Worm (Caenorhabditis elegans) whole organism, mixed stage, embryonic: ENCODE results near the gene ddo-2.

Source experiments
- M03D4.4 ChIP-seq: sonication (generic microtip); optimal IDR thresholded peaks from 2 replicates; lab custom pipeline; 2017; ENCODE audit warnings: mild to moderate bottlenecking, missing genetic modification characterization, missing compliant biosample characterization
- bed-3 ChIP-seq: fragments of 200-800 bp; sonication (Bioruptor generic); optimal IDR thresholded peaks from 3 replicates; lab custom pipeline; 2018; ENCODE audit warnings: mild to moderate bottlenecking, missing genetic modification characterization, moderate library complexity, missing compliant biosample characterization
- blmp-1 ChIP-seq: fragments of 150-350 bp; optimal IDR thresholded peaks from 2 replicates; lab custom pipeline; 2014; ENCODE audit warnings: missing biosample characterization, missing genetic modification characterization
- ceh-43 ChIP-seq: fragments of 200-800 bp; sonication (Bioruptor generic); optimal IDR thresholded peaks from 2 replicates; lab custom pipeline; 2018; ENCODE audit warnings: mild to moderate bottlenecking, missing genetic modification characterization, moderate library complexity, missing compliant biosample characterization
- ces-1 ChIP-seq: fragments of 150-350 bp; optimal IDR thresholded peaks from 2 replicates; lab custom pipeline; 2014; ENCODE audit warnings: missing biosample characterization, missing genetic modification reagents, missing genetic modification characterization
- cnd-1 ChIP-seq: fragments of 200-800 bp; sonication (Bioruptor generic); optimal IDR thresholded peaks from 2 replicates; lab custom pipeline; 2018; ENCODE audit warnings: mild to moderate bottlenecking, missing genetic modification characterization, missing compliant biosample characterization
- elt-1 ChIP-seq: sonication (generic microtip); optimal IDR thresholded peaks from 2 replicates; lab custom pipeline; 2017; ENCODE audit warnings: missing genetic modification characterization, mild to moderate bottlenecking, missing compliant biosample characterization, antibody characterized with exemption, moderate library complexity, borderline replicate concordance; ENCODE audit not compliant: insufficient read depth
- elt-3 ChIP-seq: fragments of 150-350 bp; optimal IDR thresholded peaks from 2 replicates; lab custom pipeline; 2014; ENCODE audit warnings: missing biosample characterization, missing genetic modification characterization
- ham-2 ChIP-seq: fragments of 200-800 bp; sonication (Bioruptor generic); optimal IDR thresholded peaks from 2 replicates; lab custom pipeline; 2018; ENCODE audit warnings: mild to moderate bottlenecking, missing genetic modification characterization, missing compliant biosample characterization
- hlh-1 ChIP-seq: fragments of 150-350 bp; optimal IDR thresholded peaks from 2 replicates; lab custom pipeline; 2014; ENCODE audit warnings: missing biosample characterization, missing genetic modification reagents, missing genetic modification characterization
- lin-32 ChIP-seq: fragments of 200-800 bp; sonication (Bioruptor generic); optimal IDR thresholded peaks from 2 replicates; lab custom pipeline; 2018; ENCODE audit warnings: mild to moderate bottlenecking, missing genetic modification characterization, missing compliant biosample characterization
- lsy-2 ChIP-seq: fragments of 150-350 bp; optimal IDR thresholded peaks from 2 replicates; lab custom pipeline; 2014; ENCODE audit warnings: missing biosample characterization, missing genetic modification characterization
- mab-5 ChIP-seq: fragments of 150-350 bp; optimal IDR thresholded peaks from 2 replicates; lab custom pipeline; 2014; ENCODE audit warnings: missing biosample characterization, missing genetic modification characterization
- mep-1 ChIP-seq: fragments of 150-350 bp; optimal IDR thresholded peaks from 2 replicates; lab custom pipeline; 2017; ENCODE audit warnings: missing biosample characterization, missing genetic modification reagents, missing genetic modification characterization, inconsistent platforms
- mls-2 ChIP-seq: sonication (generic microtip); optimal IDR thresholded peaks from 2 replicates; lab custom pipeline; 2016; ENCODE audit warnings: mild to moderate bottlenecking, missing genetic modification characterization, moderate library complexity, missing compliant biosample characterization
- nhr-12 ChIP-seq: fragments of 150-350 bp; optimal IDR thresholded peaks from 2 replicates; lab custom pipeline; 2014; ENCODE audit warnings: missing biosample characterization, missing genetic modification characterization
- nhr-2 ChIP-seq: fragments of 150-350 bp; optimal IDR thresholded peaks from 2 replicates; lab custom pipeline; 2014; ENCODE audit warnings: missing biosample characterization, missing genetic modification characterization
- nhr-237 ChIP-seq: fragments of 150-350 bp; optimal IDR thresholded peaks from 2 replicates; lab custom pipeline; 2014; ENCODE audit warnings: missing biosample characterization, missing genetic modification characterization
- nhr-28 ChIP-seq: fragments of 150-350 bp; optimal IDR thresholded peaks from 2 replicates; lab custom pipeline; 2014; ENCODE audit warnings: missing biosample characterization, missing genetic modification characterization
- nhr-76 ChIP-seq: sonication (generic microtip); optimal IDR thresholded peaks from 2 replicates; lab custom pipeline; 2017; ENCODE audit warnings: missing biosample characterization, missing genetic modification characterization
- pha-4 ChIP-seq: fragments of 150-350 bp; optimal IDR thresholded peaks from 2 replicates; lab custom pipeline; 2018; ENCODE audit warnings: missing biosample characterization, missing genetic modification reagents, missing genetic modification characterization
- sptf-1 ChIP-seq: sonication (generic microtip); optimal IDR thresholded peaks from 2 replicates; lab custom pipeline; 2017; ENCODE audit warnings: mild to moderate bottlenecking, missing genetic modification characterization, moderate library complexity, missing compliant biosample characterization
- tbx-8 ChIP-seq: fragments of 200-800 bp; sonication (Bioruptor generic); optimal IDR thresholded peaks from 2 replicates; lab custom pipeline; 2018; ENCODE audit warnings: mild to moderate bottlenecking, missing genetic modification characterization, moderate library complexity, missing compliant biosample characterization
- unc-120 ChIP-seq: sonication (generic microtip); optimal IDR thresholded peaks from 2 replicates; lab custom pipeline; 2017; ENCODE audit warnings: missing genetic modification characterization, missing compliant biosample characterization; ENCODE audit not compliant: poor library complexity, severe bottlenecking
- unc-39 ChIP-seq: fragments of 150-350 bp; optimal IDR thresholded peaks from 2 replicates; lab custom pipeline; 2014; ENCODE audit warnings: missing biosample characterization, missing genetic modification characterization
- unc-62 ChIP-seq: fragments of 150-350 bp; optimal IDR thresholded peaks from 2 replicates; lab custom pipeline; 2014; ENCODE audit warnings: missing biosample characterization, missing genetic modification reagents, missing genetic modification characterization
- zip-8 ChIP-seq: fragments of 150-350 bp; optimal IDR thresholded peaks from 2 replicates; lab custom pipeline; 2014; ENCODE audit warnings: missing biosample characterization, missing genetic modification characterization
- ztf-11 ChIP-seq: fragments of 150-350 bp; optimal IDR thresholded peaks from 2 replicates; lab custom pipeline; 2014; ENCODE audit warnings: missing biosample characterization, missing genetic modification characterization

ddo-2 gene

ce11 chrV:7434805-7435363 lies 621 bp downstream of the ddo-2 start:
- TF ChIP-seq elt-1 (tag; lab: Kevin White, UChicago) (no peak), elt-3 (no peak), mep-1 (tag; lab: Kevin White, UChicago) (no peak), blmp-1 (no peak), unc-120 (no peak), bed-3 (GFP tag; lab: Kevin White, UChicago) (no peak), tbx-8 (GFP tag; lab: Kevin White, UChicago) (no peak), lin-32 (GFP tag; lab: Kevin White, UChicago) (no peak), nhr-12 (no peak), nhr-237 (tag; lab: Kevin White, UChicago) (no peak)

- TF ChIP-seq M03D4.4 (tag; lab: Kevin White, UChicago) (no peak), nhr-12 (no peak), nhr-28 (tag; lab: Kevin White, UChicago) (no peak), sptf-1 (tag; lab: Kevin White, UChicago) (no peak), ham-2 (GFP tag; lab: Kevin White, UChicago) (no peak), unc-120 (no peak), mab-5 (no peak), cnd-1 (tag; lab: Kevin White, UChicago) (no peak), mls-2 (tag; lab: Kevin White, UChicago) (no peak), hlh-1 (tag; lab: Kevin White, UChicago) (no peak), ceh-43 (GFP tag; lab: Kevin White, UChicago) (no peak)
These were observed 2.9 kb downstream of the ddo-2 start for ce11 chrV:7432441-7433146.

- no peak for TF ChIP-seq lsy-2 (tag; lab: Kevin White, UChicago)
- no peak for TF ChIP-seq nhr-237 (tag; lab: Kevin White, UChicago)
- TF ChIP-seq mls-2 (tag; lab: Kevin White, UChicago) = no peak
These were observed 4.5 kb downstream of the ddo-2 start, which contains the start of gene srw-71 for ce11 chrV:7431016-7431415. Gene srw-71, minus strand, starts transcription at chrV:7431116.

ce11 chrV:7428880-7429279 lies 6.6 kb downstream of the ddo-2 start, which contains the start of gene srw-69:
Gene srw-69, minus strand, starts transcription at chrV:7428980.
- TF ChIP-seq ham-2 (GFP tag; lab: Kevin White, UChicago) (no peak), pha-4 (tag; lab: Kevin White, UChicago) (no peak), nhr-2 (tag; lab: Kevin White, UChicago) (no peak), unc-120 (no peak), unc-62 (GFP tag; lab: Kevin White, UChicago) (no peak), tbx-8 (GFP tag; lab: Kevin White, UChicago) (no peak), zip-8 (tag; lab: Kevin White, UChicago) (no peak), ces-1 (GFP tag; lab: Kevin White, UChicago) (no peak), ztf-11 (tag; lab: Kevin White, UChicago) (no peak), elt-3 (no peak), blmp-1 (no peak), lin-32 (GFP tag; lab: Kevin White, UChicago) (no peak)
- TF ChIP-seq, all 35 proteins: peak for 0

ce11 chrV:7426594-7426993 lies 8.9 kb downstream of the ddo-2 start, which contains the start of gene srw-68:
Gene srw-68, minus strand, starts transcription at chrV:7426694.
- TF ChIP-seq hlh-1 (tag; lab: Kevin White, UChicago) = no peak
- TF ChIP-seq nhr-76 (tag; lab: Kevin White, UChicago) = no peak
- no peak for TF ChIP-seq cnd-1 (tag; lab: Kevin White, UChicago)
- TF ChIP-seq nhr-2 (tag; lab: Kevin White, UChicago) = no peak
- TF ChIP-seq ces-1 (GFP tag; lab: Kevin White, UChicago) = no peak
- no peak for TF ChIP-seq nhr-28 (tag; lab: Kevin White, UChicago)
- TF ChIP-seq unc-120 = no peak
- no peak for TF ChIP-seq sptf-1 (tag; lab: Kevin White, UChicago)
- no peak for TF ChIP-seq mab-5
- no peak for TF ChIP-seq unc-39
- no peak for TF ChIP-seq zip-8 (tag; lab: Kevin White, UChicago)
- TF ChIP-seq tbx-8 (GFP tag; lab: Kevin White, UChicago) = no peak
- no peak for TF ChIP-seq lsy-2 (tag; lab: Kevin White, UChicago)
- no peak for TF ChIP-seq ham-2 (GFP tag; lab: Kevin White, UChicago)
- no peak for TF ChIP-seq lin-32 (GFP tag; lab: Kevin White, UChicago)
- no peak for TF ChIP-seq elt-1 (tag; lab: Kevin White, UChicago)
- TF ChIP-seq, all 35 proteins: peak for 0
